Fruit fly (Drosophila melanogaster) whole organism, wandering third instar larva: ENCODE measurements around the gene Bre1.
A peak's percentile ranks its signal among the peaks of the same experiment; 100 is the strongest.

Experiments used
- Abd-B ChIP-seq: fragments of >200 bp; optimal IDR thresholded peaks from 2 replicates; lab custom pipeline; 2017; ENCODE audit warnings: missing biosample characterization, missing genetic modification characterization
- CG32264 ChIP-seq: fragments of 200-800 bp; sonication (Bioruptor generic); optimal IDR thresholded peaks from 2 replicates; lab custom pipeline; 2016; ENCODE audit warnings: missing biosample characterization, missing genetic modification characterization
- CG9705 ChIP-seq: fragments of 200-800 bp; sonication (Bioruptor generic); optimal IDR thresholded peaks from 2 replicates; lab custom pipeline; 2018; ENCODE audit warnings: missing biosample characterization, mild to moderate bottlenecking, missing genetic modification characterization
- Dfd ChIP-seq: fragments of >200 bp; optimal IDR thresholded peaks from 2 replicates; lab custom pipeline; 2017; ENCODE audit warnings: missing biosample characterization, missing genetic modification characterization
- Dif ChIP-seq: fragments of 200-275, 200-300 bp; sonication (Bioruptor generic); optimal IDR thresholded peaks from 2 replicates; lab custom pipeline; 2018; ENCODE audit warnings: missing biosample characterization, missing genetic modification characterization; ENCODE audit not compliant: partially characterized antibody
- GATAd ChIP-seq: sonication (Bioruptor generic); optimal IDR thresholded peaks from 2 replicates; lab custom pipeline; 2016; ENCODE audit warnings: missing biosample characterization, missing genetic modification characterization
- HLH106 ChIP-seq: fragments of 200-800 bp; optimal IDR thresholded peaks from 3 replicates; lab custom pipeline; 2019; ENCODE audit warnings: missing biosample characterization, mild to moderate bottlenecking, missing genetic modification characterization, moderate library complexity
- Hnf4 ChIP-seq: fragments of 200-800 bp; sonication (Bioruptor generic); optimal IDR thresholded peaks from 2 replicates; lab custom pipeline; 2016; ENCODE audit warnings: missing biosample characterization, mild to moderate bottlenecking, missing genetic modification characterization
- Hr78 ChIP-seq: fragments of >200 bp; optimal IDR thresholded peaks from 2 replicates; lab custom pipeline; 2017; ENCODE audit warnings: missing biosample characterization, missing genetic modification characterization
- Jra ChIP-seq: sonication (Bioruptor generic); optimal IDR thresholded peaks from 2 replicates; lab custom pipeline; 2016; ENCODE audit warnings: missing biosample characterization, missing genetic modification characterization
- Mio ChIP-seq: sonication (Bioruptor generic); optimal IDR thresholded peaks from 2 replicates; lab custom pipeline; 2016; ENCODE audit warnings: missing biosample characterization, missing genetic modification characterization
- Myc ChIP-seq: fragments of >200 bp; optimal IDR thresholded peaks from 2 replicates; lab custom pipeline; 2017
- OdsH ChIP-seq: fragments of 200-800 bp; sonication (Bioruptor generic); optimal IDR thresholded peaks from 2 replicates; lab custom pipeline; 2016; ENCODE audit warnings: missing biosample characterization, mild to moderate bottlenecking, missing genetic modification characterization
- Rel ChIP-seq, 2 experiments: fragments of 200-800 bp; sonication (Bioruptor generic) in 1 of 2; optimal IDR thresholded peaks; 2 replicates in 1 of 2; 3 replicates in 1 of 2; lab custom pipeline; 2016 to 2019; ENCODE audit warnings: mild to moderate bottlenecking in 2 of 2, missing biosample characterization in 2 of 2, missing genetic modification characterization in 2 of 2, moderate library complexity in 1 of 2
- Sp1 ChIP-seq: fragments of 200-800 bp; sonication (Bioruptor generic); optimal IDR thresholded peaks from 3 replicates; lab custom pipeline; 2019; ENCODE audit warnings: missing biosample characterization, mild to moderate bottlenecking, missing genetic modification characterization, moderate library complexity
- Vsx2 ChIP-seq: fragments of 200-300, 225-300 bp; sonication (Bioruptor generic); optimal IDR thresholded peaks from 2 replicates; lab custom pipeline; 2018; ENCODE audit warnings: missing biosample characterization, missing genetic modification characterization; ENCODE audit not compliant: partially characterized antibody
- dl ChIP-seq, 2 experiments: fragments of 175-275, 200-275 bp in 1 of 2; fragments of 200-275 bp in 1 of 2; sonication (Bioruptor generic); optimal IDR thresholded peaks; lab custom pipeline; 2018; ENCODE audit warnings: mild to moderate bottlenecking in 2 of 2, missing biosample characterization in 2 of 2, missing genetic modification characterization in 2 of 2, moderate library complexity in 2 of 2; ENCODE audit not compliant: partially characterized antibody in 2 of 2, insufficient read depth in 1 of 2
- dmrt93B ChIP-seq: fragments of 200-800 bp; sonication (Bioruptor generic); optimal IDR thresholded peaks from 2 replicates; lab custom pipeline; 2018; ENCODE audit warnings: missing biosample characterization, mild to moderate bottlenecking, missing genetic modification characterization
- dsf ChIP-seq: sonication (Bioruptor generic); optimal IDR thresholded peaks from 2 replicates; lab custom pipeline; 2016; ENCODE audit warnings: missing biosample characterization, missing genetic modification characterization, borderline replicate concordance
- ey ChIP-seq: fragments of 200-800 bp; sonication (Bioruptor generic); optimal IDR thresholded peaks from 2 replicates; lab custom pipeline; 2016; ENCODE audit warnings: missing biosample characterization, missing genetic modification characterization
- foxo ChIP-seq, 2 experiments: fragments of 200-800 bp; sonication (Bioruptor generic); optimal IDR thresholded peaks; 2 replicates in 1 of 2; 3 replicates in 1 of 2; lab custom pipeline; 2016 to 2017; ENCODE audit warnings: missing biosample characterization in 2 of 2, missing genetic modification characterization in 2 of 2
- fru ChIP-seq: fragments of 200-800 bp; sonication (Bioruptor generic); optimal IDR thresholded peaks from 3 replicates; lab custom pipeline; 2016; ENCODE audit warnings: missing biosample characterization, mild to moderate bottlenecking, missing genetic modification characterization
- jim ChIP-seq: fragments of 175-275, 200-325 bp; sonication (Bioruptor generic); optimal IDR thresholded peaks from 2 replicates; lab custom pipeline; 2016; ENCODE audit warnings: missing biosample characterization, mild to moderate bottlenecking, missing genetic modification characterization
- pan ChIP-seq: fragments of >200 bp; optimal IDR thresholded peaks from 2 replicates; lab custom pipeline; 2017
- psq ChIP-seq: fragments of 200-800 bp; sonication (Bioruptor generic); optimal IDR thresholded peaks from 3 replicates; lab custom pipeline; 2017; ENCODE audit warnings: missing biosample characterization, mild to moderate bottlenecking, missing genetic modification characterization, moderate library complexity
- rgr ChIP-seq: fragments of 200-800 bp; sonication (Bioruptor generic); optimal IDR thresholded peaks from 3 replicates; lab custom pipeline; 2016; ENCODE audit warnings: missing biosample characterization, mild to moderate bottlenecking, missing genetic modification characterization
- sv ChIP-seq: fragments of 200-800 bp; sonication (Bioruptor generic); optimal IDR thresholded peaks from 3 replicates; lab custom pipeline; 2016; ENCODE audit warnings: missing biosample characterization, missing genetic modification characterization
- tai ChIP-seq: sonication (Bioruptor generic); optimal IDR thresholded peaks from 2 replicates; lab custom pipeline; 2016; ENCODE audit warnings: missing biosample characterization, missing genetic modification characterization
- usp ChIP-seq: fragments of >200 bp; optimal IDR thresholded peaks from 2 replicates; lab custom pipeline; 2017; ENCODE audit warnings: missing biosample characterization, missing genetic modification characterization
- woc ChIP-seq: sonication (Bioruptor generic); optimal IDR thresholded peaks from 2 replicates; lab custom pipeline; 2016; ENCODE audit warnings: missing biosample characterization, mild to moderate bottlenecking, missing genetic modification characterization

Bre1 gene

DNA sequence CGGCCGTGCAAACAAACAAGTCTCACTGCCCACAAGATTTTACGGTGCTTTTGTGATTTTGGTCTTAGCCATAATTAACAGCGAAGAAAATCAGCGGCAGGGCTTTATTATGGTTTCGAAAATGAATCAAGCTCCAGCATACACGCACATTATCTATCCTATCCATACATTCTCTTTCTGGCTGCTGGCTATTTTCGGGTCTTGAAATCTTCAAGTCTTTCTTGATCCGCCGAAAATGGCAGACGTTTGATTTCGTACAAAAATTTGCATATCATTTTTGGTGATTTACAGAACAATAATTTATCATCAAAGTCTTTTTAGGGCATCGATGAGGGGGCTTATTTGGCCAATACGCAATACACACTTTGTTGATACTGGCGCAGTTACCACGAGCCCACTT, 5.2 kb downstream of the Bre1 start:
- TF ChIP-seq Jra (GFP tag; lab: Kevin White, UChicago) (no peak), CG32264 (no peak), Rel (GFP tag; optimal IDR thresholded peaks at IDR 0.05; lab: Kevin White, UChicago) (no peak), Rel (tag; optimal IDR thresholded peaks at IDR 0.05; lab: Kevin White, UChicago) (no peak), jim (GFP tag; lab: Kevin White, UChicago) (no peak), Myc (no peak), OdsH (GFP tag; lab: Kevin White, UChicago) (no peak), Dfd (GFP tag; lab: Kevin White, UChicago) (no peak), Abd-B (GFP tag; lab: Kevin White, UChicago) (no peak), usp (GFP tag; lab: Kevin White, UChicago) (no peak), CG9705 (GFP tag; lab: Kevin White, UChicago) (no peak)

DNA sequence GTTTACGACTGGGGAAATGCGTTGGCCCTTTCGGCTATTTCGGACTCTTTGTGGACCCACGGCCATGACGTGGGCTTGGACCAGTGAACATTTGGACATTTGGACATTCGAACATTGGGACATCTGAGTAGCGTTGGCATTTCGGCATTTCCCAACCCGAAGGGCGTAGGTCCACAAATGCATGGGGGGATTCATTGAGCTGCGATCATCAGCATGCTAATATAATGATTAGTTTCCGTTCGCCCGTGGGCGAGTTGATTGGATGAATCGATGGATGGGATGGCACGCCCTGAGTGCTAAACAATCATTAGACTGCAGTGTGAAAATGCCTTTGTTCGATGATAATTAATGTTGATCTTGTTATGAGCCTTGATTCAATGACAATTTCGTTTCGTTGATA, 6.5 kb downstream of the Bre1 start:
- TF ChIP-seq Myc (no peak), GATAd (no peak), Dif (no peak), dl (GFP tag; optimal IDR thresholded peaks at IDR 0.05; lab: Kevin White, UChicago; ENCODE audit: insufficient read depth in 1 of 2, partially characterized antibody in 2 of 2) (no peak), foxo (GFP tag; optimal IDR thresholded peaks at IDR 0.05; lab: Kevin White, UChicago) (no peak), fru (GFP tag; lab: Kevin White, UChicago) (no peak)

DNA sequence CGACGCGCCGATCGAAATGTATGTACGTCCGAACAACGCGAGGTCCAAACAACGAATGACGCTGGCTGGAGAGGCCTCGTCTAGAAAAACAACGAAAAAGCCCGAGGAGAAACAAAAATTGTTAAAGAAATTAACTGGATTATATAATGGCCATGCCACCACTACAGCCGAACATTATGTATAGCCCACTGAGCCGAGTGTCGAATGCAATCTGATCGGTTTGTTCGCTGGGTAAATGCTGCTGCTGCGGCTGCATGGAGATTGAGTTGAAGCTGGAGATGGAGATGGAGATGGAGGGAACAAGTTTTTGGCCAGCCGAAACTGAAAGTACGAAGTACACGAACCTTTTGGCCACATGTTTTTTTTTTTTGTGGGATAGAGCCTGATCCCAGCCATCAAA, 7.4 kb downstream of the Bre1 start, which contains the start of gene Cralbp:
Gene Cralbp, minus strand, starts transcription at position 115 of the 400 bp plus-strand sequence.
- TF ChIP-seq dsf (GFP tag; lab: Kevin White, UChicago): no peak
- no peak for TF ChIP-seq HLH106 (tag; lab: Kevin White, UChicago)
- TF ChIP-seq foxo (GFP tag; optimal IDR thresholded peaks at IDR 0.05; lab: Kevin White, UChicago): no peak
- TF ChIP-seq pan: no peak
- no peak for TF ChIP-seq jim (GFP tag; lab: Kevin White, UChicago)
- TF ChIP-seq rgr (GFP tag; lab: Kevin White, UChicago): no peak
- TF ChIP-seq Abd-B (GFP tag; lab: Kevin White, UChicago): no peak
- no peak for TF ChIP-seq Hr78 (GFP tag; lab: Kevin White, UChicago)
- TF ChIP-seq Vsx2: no peak
- TF ChIP-seq tai (GFP tag; lab: Kevin White, UChicago): no peak
- no peak for TF ChIP-seq Mio (GFP tag; lab: Kevin White, UChicago)
- TF ChIP-seq usp (GFP tag; lab: Kevin White, UChicago): no peak
- TF ChIP-seq ey (GFP tag; lab: Kevin White, UChicago): no peak
- TF ChIP-seq Hnf4 (GFP tag; lab: Kevin White, UChicago): no peak
- TF ChIP-seq dmrt93B (GFP tag; lab: Kevin White, UChicago): no peak
- no peak for TF ChIP-seq woc (GFP tag; lab: Kevin White, UChicago)
- TF ChIP-seq CG32264: no peak

DNA sequence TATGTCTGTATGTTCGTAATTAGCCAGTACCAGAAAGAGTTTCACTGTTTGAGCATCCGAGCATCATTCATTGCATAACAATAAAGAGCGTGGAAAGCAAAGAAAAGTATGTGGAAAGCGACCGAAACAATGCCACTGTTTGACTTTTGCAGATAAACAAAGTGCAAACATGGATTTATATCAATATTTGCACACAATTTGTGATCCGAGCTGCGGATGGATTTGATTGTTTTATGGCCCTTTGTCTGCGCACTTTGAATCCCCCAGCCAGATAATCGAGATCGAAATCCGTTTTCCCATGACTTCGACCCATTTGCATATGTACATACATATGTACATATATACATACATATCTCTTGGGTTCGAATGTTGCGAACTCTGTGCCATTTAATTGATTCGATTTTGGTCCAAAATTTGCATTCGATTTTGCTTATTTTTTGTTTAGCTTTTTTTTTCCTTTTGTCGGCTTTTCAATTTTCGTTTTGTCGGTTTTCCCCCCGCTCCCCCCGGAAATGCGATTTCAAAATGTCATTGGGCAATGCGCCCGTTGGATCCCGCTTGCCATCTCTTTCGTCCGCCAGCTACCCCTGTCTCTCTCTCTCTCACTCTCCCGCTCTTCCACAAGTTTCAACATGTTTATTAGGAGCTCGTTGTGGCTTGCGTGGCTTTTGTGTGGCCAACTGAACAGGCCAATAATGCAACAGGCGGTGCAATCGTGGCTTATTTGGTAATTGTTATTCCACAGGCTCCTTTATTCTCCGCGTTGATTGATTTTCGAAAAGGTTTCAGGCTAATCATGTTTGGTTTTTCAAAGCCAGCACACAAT, 8.5 kb downstream of the Bre1 start:
- TF ChIP-seq Rel (GFP tag; optimal IDR thresholded peaks at IDR 0.05; lab: Kevin White, UChicago) (no peak), Rel (tag; optimal IDR thresholded peaks at IDR 0.05; lab: Kevin White, UChicago) (peak; percentile 2), Sp1 (GFP tag; lab: Kevin White, UChicago) (no peak), dmrt93B (GFP tag; lab: Kevin White, UChicago) (no peak)
- TF ChIP-seq, all 38 proteins: peak for 1

DNA sequence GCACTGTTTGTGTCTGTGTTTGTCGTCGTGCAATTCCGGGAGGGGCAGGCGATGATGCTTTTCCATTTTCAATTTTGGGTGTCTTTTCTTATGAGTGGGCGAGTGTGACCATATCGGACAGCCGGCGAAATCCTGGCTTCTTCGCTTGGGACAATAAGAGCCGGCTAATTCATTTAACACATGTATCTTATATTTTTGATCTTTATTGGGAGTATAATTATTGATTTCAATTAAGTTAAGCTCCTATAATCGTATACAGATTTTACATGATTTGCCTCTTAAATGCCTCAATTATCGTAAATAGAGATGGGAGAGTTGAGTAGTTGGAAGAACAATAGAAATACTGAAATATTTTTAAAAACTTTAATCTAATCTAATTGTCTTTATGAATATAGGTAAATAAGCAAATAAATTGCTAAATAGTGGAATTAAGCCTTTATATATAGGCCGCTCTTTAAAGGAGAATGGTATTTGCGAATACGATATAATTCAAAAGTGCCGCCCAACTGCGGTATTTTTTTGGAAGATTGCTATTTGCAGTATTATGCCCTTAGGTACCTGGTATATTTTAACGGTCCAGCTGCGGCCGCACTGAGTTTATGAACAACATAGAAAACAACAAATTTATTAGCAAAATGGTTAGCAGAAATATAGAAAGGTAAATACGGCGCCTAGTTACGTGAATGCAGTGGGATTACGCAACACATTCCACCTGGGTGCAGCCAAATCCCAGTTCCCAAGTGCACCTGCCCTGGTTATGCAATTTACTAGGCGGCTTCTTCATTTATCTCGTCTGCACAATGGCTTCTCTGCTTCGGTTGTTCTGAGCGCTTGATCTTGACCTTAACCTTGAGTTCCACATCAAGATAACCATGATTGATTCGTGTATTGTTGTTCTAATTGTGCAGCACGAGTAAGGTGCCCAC, 14.3 kb downstream of the Bre1 start, which contains the start of the genes Myt1, PGRP-LD and Pmi:
Gene Myt1, minus strand, starts transcription at position 116 of the 926 bp plus-strand sequence.
Gene PGRP-LD, plus strand, starts transcription at position 576 of the 926 bp plus-strand sequence.
Gene Pmi, plus strand, starts transcription at position 576 of the 926 bp plus-strand sequence.
- TF ChIP-seq psq (GFP tag; lab: Kevin White, UChicago): peak; percentile 4
- TF ChIP-seq Abd-B (GFP tag; lab: Kevin White, UChicago): no peak
- TF ChIP-seq ey (GFP tag; lab: Kevin White, UChicago): peak; percentile 1
- no peak for TF ChIP-seq sv (GFP tag; lab: Kevin White, UChicago)
- peak; percentile 8 for TF ChIP-seq Myc
